Fruit fly (Drosophila melanogaster) whole organism, embryonic: ENCODE measurements around the gene CG12290.
A peak's percentile ranks its signal among the peaks of the same experiment; 100 is the strongest.

Source experiments
- BtbVII ChIP-seq: fragments of 200-800 bp; sonication (Bioruptor generic); optimal IDR thresholded peaks from 3 replicates; lab custom pipeline; 2017; ENCODE audit warnings: missing biosample characterization, mild to moderate bottlenecking, missing genetic modification characterization
- CG10274 ChIP-seq: fragments of 200-800 bp; sonication (Bioruptor generic); optimal IDR thresholded peaks from 3 replicates; lab custom pipeline; 2017; ENCODE audit warnings: missing biosample characterization, mild to moderate bottlenecking, missing genetic modification characterization
- CG10565 ChIP-seq: fragments of 200-800 bp; sonication (Bioruptor generic); optimal IDR thresholded peaks from 3 replicates; lab custom pipeline; 2016; ENCODE audit warnings: missing biosample characterization, mild to moderate bottlenecking, missing genetic modification characterization
- CG12104 ChIP-seq: fragments of 200-800 bp; sonication (Bioruptor generic); optimal IDR thresholded peaks from 3 replicates; lab custom pipeline; 2016; ENCODE audit warnings: missing biosample characterization, missing genetic modification characterization
- CG12769 ChIP-seq: fragments of 200-800 bp; sonication (Bioruptor generic); optimal IDR thresholded peaks from 2 replicates; lab custom pipeline; 2019; ENCODE audit warnings: missing biosample characterization, mild to moderate bottlenecking, missing genetic modification characterization, moderate library complexity
- CG13123 ChIP-seq: fragments of 200-800 bp; sonication (Bioruptor generic); optimal IDR thresholded peaks from 2 replicates; lab custom pipeline; 2016; ENCODE audit warnings: missing biosample characterization, missing genetic modification characterization
- CG1603 ChIP-seq: fragments of 200-800 bp; sonication (Bioruptor generic); optimal IDR thresholded peaks from 2 replicates; lab custom pipeline; 2019; ENCODE audit warnings: missing biosample characterization, mild to moderate bottlenecking, missing genetic modification characterization, moderate library complexity
- CG17802 ChIP-seq: fragments of 200-800 bp; sonication (Bioruptor generic); optimal IDR thresholded peaks from 2 replicates; lab custom pipeline; 2018; ENCODE audit warnings: missing biosample characterization, mild to moderate bottlenecking, missing genetic modification characterization, moderate library complexity
- CG1792 ChIP-seq: fragments of 200-800 bp; sonication (Bioruptor generic); optimal IDR thresholded peaks from 2 replicates; lab custom pipeline; 2016; ENCODE audit warnings: missing biosample characterization, missing genetic modification characterization
- CG2889 ChIP-seq: fragments of 200-800 bp; sonication (Bioruptor generic); IDR thresholded peaks from 3 replicates; pipeline ENCODE4 v1.3.6; 2022; ENCODE audit warnings: missing biosample characterization, missing genetic modification characterization
- CG31441 ChIP-seq: fragments of 200-800 bp; sonication (Bioruptor generic); IDR thresholded peaks from 2 replicates; pipeline ENCODE4 v1.3.6; 2022; ENCODE audit warnings: missing biosample characterization, missing genetic modification characterization
- CG33213 ChIP-seq: fragments of 200-800 bp; sonication (Bioruptor generic); optimal IDR thresholded peaks from 3 replicates; lab custom pipeline; 2016; ENCODE audit warnings: missing biosample characterization, missing genetic modification characterization
- CG3847 ChIP-seq: fragments of 200-800 bp; sonication (Bioruptor generic); IDR thresholded peaks from 2 replicates; pipeline ENCODE4 v1.3.6; 2022; ENCODE audit warnings: missing biosample characterization, missing genetic modification characterization
- CG43689 ChIP-seq: fragments of 200-800 bp; sonication (Bioruptor generic); IDR thresholded peaks from 2 replicates; pipeline ENCODE4 v1.3.6; 2022; ENCODE audit warnings: missing biosample characterization, missing genetic modification characterization
- CG4617 ChIP-seq: fragments of 200-800 bp; sonication (Bioruptor generic); optimal IDR thresholded peaks from 3 replicates; lab custom pipeline; 2016; ENCODE audit warnings: missing biosample characterization, missing genetic modification characterization, borderline replicate concordance
- CG7556 ChIP-seq: fragments of 200-800 bp; sonication (Bioruptor generic); optimal IDR thresholded peaks from 2 replicates; lab custom pipeline; 2017; ENCODE audit warnings: missing biosample characterization, mild to moderate bottlenecking, missing genetic modification characterization
- CG8290 ChIP-seq, 3 experiments: fragments of 200-800 bp; sonication (Bioruptor generic); optimal IDR thresholded peaks; 2 replicates each; lab custom pipeline; 2016 to 2019; ENCODE audit warnings: missing biosample characterization in 3 of 3, missing genetic modification characterization in 3 of 3, mild to moderate bottlenecking in 2 of 3, moderate library complexity in 1 of 3
- Dbx ChIP-seq: fragments of 200-800 bp; sonication (Bioruptor generic); IDR thresholded peaks from 3 replicates; pipeline ENCODE4 v1.3.6; 2022; ENCODE audit warnings: missing biosample characterization, missing genetic modification characterization
- Dfd ChIP-seq, 2 experiments: fragments of >200 bp; optimal IDR thresholded peaks; 2 replicates each; lab custom pipeline; 2017; ENCODE audit warnings: missing biosample characterization in 2 of 2, missing genetic modification characterization in 2 of 2
- Doc2 ChIP-seq: fragments of 200-800 bp; sonication (Bioruptor generic); IDR thresholded peaks from 2 replicates; pipeline ENCODE4 v1.3.6; 2022; ENCODE audit warnings: missing biosample characterization, missing genetic modification characterization
- Dref ChIP-seq: fragments of 200-800 bp; sonication (Bioruptor generic); IDR thresholded peaks from 2 replicates; pipeline ENCODE4 v1.3.6; 2022; ENCODE audit warnings: missing biosample characterization, missing genetic modification characterization
- E2f1 ChIP-seq: fragments of 200-800 bp; sonication (Bioruptor generic); IDR thresholded peaks from 2 replicates; pipeline ENCODE4 v1.3.6; 2022; ENCODE audit warnings: missing biosample characterization, missing genetic modification characterization
- Ets97D ChIP-seq: fragments of 200-800 bp; sonication (Bioruptor generic); optimal IDR thresholded peaks from 3 replicates; lab custom pipeline; 2016; ENCODE audit warnings: missing biosample characterization, missing genetic modification characterization
- Max ChIP-seq: fragments of 200-800 bp; sonication (Bioruptor generic); optimal IDR thresholded peaks from 2 replicates; lab custom pipeline; 2016; ENCODE audit warnings: missing biosample characterization, mild to moderate bottlenecking, missing genetic modification characterization
- NK7.1 ChIP-seq: fragments of 200-800 bp; sonication (Bioruptor generic); optimal IDR thresholded peaks from 3 replicates; lab custom pipeline; 2016; ENCODE audit warnings: missing biosample characterization, missing genetic modification characterization
- Ravus ChIP-seq: fragments of 200-800 bp; sonication (Bioruptor generic); IDR thresholded peaks from 2 replicates; pipeline ENCODE4 v1.3.6; 2022; ENCODE audit warnings: missing biosample characterization, missing genetic modification characterization
- Stat92E ChIP-seq, 3 experiments: fragments of >200 bp in 2 of 3; fragments of 200-800 bp in 1 of 3; sonication (Bioruptor generic) in 1 of 3; optimal IDR thresholded peaks; 2 replicates each; lab custom pipeline; 2017 to 2019; ENCODE audit warnings: missing biosample characterization in 3 of 3, missing genetic modification characterization in 3 of 3, mild to moderate bottlenecking in 1 of 3, moderate library complexity in 1 of 3
- ac ChIP-seq: fragments of 200-800 bp; sonication (Bioruptor generic); optimal IDR thresholded peaks from 3 replicates; lab custom pipeline; 2017; ENCODE audit warnings: missing biosample characterization, mild to moderate bottlenecking, missing genetic modification characterization
- ase ChIP-seq: fragments of 200-800 bp; sonication (Bioruptor generic); IDR thresholded peaks from 3 replicates; pipeline ENCODE4 v1.3.6; 2022; ENCODE audit warnings: missing biosample characterization, missing genetic modification characterization
- ato ChIP-seq: fragments of 200-800 bp; sonication (Bioruptor generic); IDR thresholded peaks from 2 replicates; pipeline ENCODE4 v1.3.6; 2022; ENCODE audit warnings: missing biosample characterization, missing genetic modification characterization; ENCODE audit not compliant: partially characterized antibody
- en ChIP-seq: fragments of 200-800 bp; sonication (Bioruptor generic); optimal IDR thresholded peaks from 2 replicates; lab custom pipeline; 2016; ENCODE audit warnings: missing biosample characterization, missing genetic modification characterization
- esg ChIP-seq: fragments of 200-800 bp; sonication (Bioruptor generic); conservative IDR thresholded peaks from 2 replicates; pipeline ENCODE4 v1.3.6; 2022; ENCODE audit warnings: missing biosample characterization, missing genetic modification characterization
- gfzf ChIP-seq: fragments of 200-800 bp; sonication (Bioruptor generic); optimal IDR thresholded peaks from 2 replicates; lab custom pipeline; 2016; ENCODE audit warnings: missing biosample characterization, mild to moderate bottlenecking, missing genetic modification characterization, moderate library complexity
- ind ChIP-seq: fragments of 200-800 bp; sonication (Bioruptor generic); optimal IDR thresholded peaks from 3 replicates; lab custom pipeline; 2016; ENCODE audit warnings: missing biosample characterization, missing genetic modification characterization
- lola ChIP-seq, 3 experiments: fragments of >200 bp in 2 of 3; fragments of 200-800 bp in 1 of 3; sonication (Bioruptor generic) in 1 of 3; optimal IDR thresholded peaks; 2 replicates each; lab custom pipeline; 2017 to 2019; ENCODE audit warnings: missing biosample characterization in 3 of 3, missing genetic modification characterization in 3 of 3, mild to moderate bottlenecking in 1 of 3, moderate library complexity in 1 of 3
- nerfin-1 ChIP-seq: fragments of 200-800 bp; sonication (Bioruptor generic); optimal IDR thresholded peaks from 3 replicates; lab custom pipeline; 2019; ENCODE audit warnings: missing biosample characterization, mild to moderate bottlenecking, missing genetic modification characterization, moderate library complexity
- pita ChIP-seq: fragments of 200-800 bp; sonication (Bioruptor generic); optimal IDR thresholded peaks from 2 replicates; lab custom pipeline; 2017; ENCODE audit warnings: missing biosample characterization, mild to moderate bottlenecking, missing genetic modification characterization
- psq ChIP-seq: fragments of 200-800 bp; sonication (Bioruptor generic); optimal IDR thresholded peaks from 2 replicates; lab custom pipeline; 2017; ENCODE audit warnings: missing biosample characterization, missing genetic modification characterization
- repo ChIP-seq: fragments of 200-800 bp; sonication (Bioruptor generic); optimal IDR thresholded peaks from 2 replicates; lab custom pipeline; 2016; ENCODE audit warnings: missing biosample characterization, missing genetic modification characterization
- ro ChIP-seq: fragments of 200-800 bp; sonication (Bioruptor generic); IDR thresholded peaks from 2 replicates; pipeline ENCODE4 v1.3.6; 2022; ENCODE audit warnings: missing biosample characterization, missing genetic modification characterization
- row ChIP-seq: fragments of 200-800 bp; sonication (Bioruptor generic); IDR thresholded peaks from 3 replicates; pipeline ENCODE4 v1.3.6; 2022; ENCODE audit warnings: missing biosample characterization, missing genetic modification characterization
- sc ChIP-seq, 3 experiments: fragments of >200 bp in 2 of 3; fragments of 200-800 bp in 1 of 3; sonication (Bioruptor generic) in 1 of 3; optimal IDR thresholded peaks; 2 replicates in 2 of 3; 3 replicates in 1 of 3; lab custom pipeline; 2017; ENCODE audit warnings: mild to moderate bottlenecking in 1 of 3, missing biosample characterization in 1 of 3, missing genetic modification characterization in 1 of 3, missing genetic modification reagents in 1 of 3
- scrt ChIP-seq: fragments of 200-800 bp; sonication (Bioruptor generic); optimal IDR thresholded peaks from 2 replicates; lab custom pipeline; 2018; ENCODE audit warnings: missing biosample characterization, mild to moderate bottlenecking, missing genetic modification characterization, moderate library complexity
- sens-2 ChIP-seq: fragments of 200-800 bp; sonication (Bioruptor generic); IDR thresholded peaks from 2 replicates; pipeline ENCODE4 v1.3.6; 2022; ENCODE audit warnings: missing biosample characterization, missing genetic modification characterization
- seq ChIP-seq: fragments of 200-800 bp; sonication (Bioruptor generic); IDR thresholded peaks from 2 replicates; pipeline ENCODE4 v1.3.6; 2022; ENCODE audit warnings: missing biosample characterization, missing genetic modification characterization
- slbo ChIP-seq: fragments of 200-800 bp; sonication (Bioruptor generic); IDR thresholded peaks from 2 replicates; pipeline ENCODE4 v1.3.6; 2022; ENCODE audit warnings: missing biosample characterization, missing genetic modification characterization
- sug ChIP-seq: fragments of 200-800 bp; optimal IDR thresholded peaks from 2 replicates; lab custom pipeline; 2019; ENCODE audit warnings: missing biosample characterization, mild to moderate bottlenecking, missing genetic modification characterization, moderate library complexity
- unpg ChIP-seq: fragments of 200-800 bp; sonication (Bioruptor generic); optimal IDR thresholded peaks from 3 replicates; lab custom pipeline; 2018; ENCODE audit warnings: missing biosample characterization, mild to moderate bottlenecking, missing genetic modification characterization, moderate library complexity
- zfh1 ChIP-seq: fragments of 200-800 bp; sonication (Bioruptor generic); IDR thresholded peaks from 3 replicates; pipeline ENCODE4 v1.3.6; 2022; ENCODE audit warnings: missing biosample characterization, missing genetic modification characterization

Gene CG12290

dm6 chr3R:26228026-26228635 lies 1.9 kb upstream of the CG12290 start:
- TF ChIP-seq unpg (GFP tag; lab: Kevin White, UChicago) (peak; percentile 75), CG3847 (GFP tag; lab: Robert Waterston, UW) (peak; percentile 65), Ravus (GFP tag; lab: Robert Waterston, UW) (no peak; the same call in 1 of the 2 replicates), CG43689 (GFP tag; lab: Robert Waterston, UW) (peak; percentile 76), sens-2 (GFP tag; lab: Robert Waterston, UW) (peak; percentile 67), CG1792 (GFP tag; lab: Kevin White, UChicago) (peak; percentile 95), CG12769 (tag; lab: Kevin White, UChicago) (peak; percentile 88), psq (GFP tag; lab: Kevin White, UChicago) (peak; percentile 74), CG4617 (GFP tag; lab: Kevin White, UChicago) (peak; percentile 7), esg (GFP tag; lab: Robert Waterston, UW) (no peak), CG31441 (GFP tag; lab: Robert Waterston, UW) (peak; percentile 79), en (GFP tag; lab: Kevin White, UChicago) (peak; percentile 63), Dbx (GFP tag; lab: Robert Waterston, UW) (peak; percentile 92), lola (GFP tag; optimal IDR thresholded peaks at IDR 0.05; lab: Kevin White, UChicago) (peak in 1 of 3 experiments; percentile 56), zfh1 (peak; percentile 84), BtbVII (peak; percentile 78), nerfin-1 (tag; lab: Kevin White, UChicago) (peak; percentile 77), CG10565 (GFP tag; lab: Kevin White, UChicago) (peak; percentile 42), ac (no peak), CG8290 (GFP tag; optimal IDR thresholded peaks at IDR 0.05; lab: Kevin White, UChicago) (peak; percentile 94), CG8290 (tag; optimal IDR thresholded peaks at IDR 0.05; lab: Kevin White, UChicago) (peak; percentile 79 to 96), CG2889 (GFP tag; lab: Robert Waterston, UW) (peak; percentile 53; the same call in 1 of the 3 replicates), CG7556 (GFP tag; lab: Kevin White, UChicago) (peak; percentile 70), ro (GFP tag; lab: Robert Waterston, UW) (peak; percentile 52; the same call in 1 of the 2 replicates), gfzf (GFP tag; lab: Kevin White, UChicago) (peak; percentile 1), CG17802 (tag; lab: Kevin White, UChicago) (peak; percentile 48), sug (tag; lab: Kevin White, UChicago) (peak; percentile 74), ase (GFP tag; lab: Robert Waterston, UW) (peak; percentile 29; the same call in 1 of the 3 replicates), NK7.1 (GFP tag; lab: Kevin White, UChicago) (peak; percentile 91), ato (GFP tag; lab: Robert Waterston, UW) (no peak), row (no peak), Dref (peak; percentile 21; the same call in 1 of the 2 replicates), slbo (GFP tag; lab: Robert Waterston, UW) (peak; percentile 79), repo (GFP tag; lab: Kevin White, UChicago) (peak; percentile 90), CG12104 (peak; percentile 77), Max (GFP tag; lab: Kevin White, UChicago) (peak; percentile 74), Ets97D (GFP tag; lab: Kevin White, UChicago) (peak; percentile 68), CG13123 (peak; percentile 94), CG10274 (GFP tag; lab: Kevin White, UChicago) (peak; percentile 87), Stat92E (GFP tag; optimal IDR thresholded peaks at IDR 0.05; lab: Kevin White, UChicago) (no peak), ind (GFP tag; lab: Kevin White, UChicago) (no peak), pita (GFP tag; lab: Kevin White, UChicago) (no peak), CG1603 (tag; lab: Kevin White, UChicago) (peak; percentile 88), E2f1 (GFP tag; lab: Robert Waterston, UW) (peak; percentile 76; the same call in 1 of the 2 replicates), seq (peak; percentile 87), CG33213 (GFP tag; lab: Kevin White, UChicago) (peak; percentile 95), Doc2 (GFP tag; lab: Robert Waterston, UW) (no peak), scrt (GFP tag; lab: Kevin White, UChicago) (peak; percentile 71), sc (optimal IDR thresholded peaks at IDR 0.05; lab: Kevin White, UChicago) (no peak), sc (GFP tag; optimal IDR thresholded peaks at IDR 0.05; lab: Kevin White, UChicago) (peak; percentile 93), Dfd (GFP tag; optimal IDR thresholded peaks at IDR 0.05; lab: Kevin White, UChicago) (no peak)
